Fruit fly (Drosophila melanogaster): Measurements from ENCODE around the gene fig.

DNA sequence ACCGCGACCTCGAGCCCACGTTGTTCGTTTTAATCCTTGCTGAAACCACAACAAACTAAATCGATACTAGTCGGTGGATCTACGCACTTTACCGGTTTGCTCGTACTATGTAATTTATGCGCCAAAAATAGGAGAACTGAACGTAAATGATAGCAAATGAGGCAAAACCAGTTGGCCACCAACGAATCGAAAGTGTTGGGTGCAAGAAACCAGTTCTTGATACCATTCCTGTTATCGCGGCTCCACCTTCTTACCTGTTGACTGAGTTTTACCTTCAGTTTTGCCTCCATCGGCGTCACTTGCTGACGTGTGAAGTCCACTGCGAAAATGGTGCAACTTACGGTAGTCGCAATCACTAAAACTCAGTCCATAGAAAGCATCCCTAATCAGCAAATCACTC, 40.2 kb downstream of the fig start:
- TF ChIP-seq psq (optimal IDR thresholded peaks at IDR 0.05) (no peak), Sin3A (optimal IDR thresholded peaks at IDR 0.05) (no peak)

All from Kc167 (cell line).